Worm (Caenorhabditis elegans) whole organism, L4 larva: ENCODE results near the gene dgn-2.

Experiments
- F37D6.2 ChIP-seq: sonication (generic microtip); optimal IDR thresholded peaks from 2 replicates; lab custom pipeline; 2016; ENCODE audit warnings: mild to moderate bottlenecking, missing genetic modification characterization, missing compliant biosample characterization
- F44E2.7 ChIP-seq: fragments of 200-800 bp; sonication (Bioruptor generic); IDR thresholded peaks from 2 replicates; pipeline ENCODE4 v2.1.2; 2022; ENCODE audit warnings: missing genetic modification characterization, missing compliant biosample characterization
- F49E8.2 ChIP-seq: sonication (generic microtip); optimal IDR thresholded peaks from 2 replicates; lab custom pipeline; 2016; ENCODE audit warnings: missing compliant biosample characterization, mild to moderate bottlenecking, missing genetic modification characterization, borderline replicate concordance
- R02D3.7 ChIP-seq: fragments of 150-350 bp; sonication (generic microtip); optimal IDR thresholded peaks from 3 replicates; lab custom pipeline; 2014; ENCODE audit warnings: missing biosample characterization, missing genetic modification characterization
- T26A8.4 ChIP-seq: fragments of 200-800 bp; sonication (Bioruptor generic); IDR thresholded peaks from 2 replicates; pipeline ENCODE4 v1.3.6; 2022; ENCODE audit warnings: missing genetic modification characterization, missing compliant biosample characterization
- Y105C5A.15 ChIP-seq: fragments of 200-800 bp; sonication (Bioruptor generic); IDR thresholded peaks from 2 replicates; pipeline ENCODE4 v1.3.6; 2022; ENCODE audit warnings: missing genetic modification characterization, missing compliant biosample characterization
- Y48G9A.11 ChIP-seq: fragments of 200-800 bp; sonication (Bioruptor generic); IDR thresholded peaks from 2 replicates; pipeline ENCODE4 v1.3.6; 2022; ENCODE audit warnings: missing genetic modification reagents, missing genetic modification characterization, missing compliant biosample characterization
- aha-1 ChIP-seq: fragments of 150-350 bp; peaks from one replicate; lab custom pipeline; 2014; ENCODE audit warnings: missing biosample characterization, missing genetic modification characterization
- ama-1 ChIP-seq: fragments of 150-350 bp; optimal IDR thresholded peaks from 2 replicates; lab custom pipeline; 2014; ENCODE audit warnings: inconsistent platforms, mixed read lengths
- arid-1 ChIP-seq: fragments of 200-800 bp; sonication (Bioruptor generic); conservative IDR thresholded peaks from 2 replicates; pipeline ENCODE4 v1.3.6; 2022; ENCODE audit warnings: missing genetic modification reagents, missing genetic modification characterization, missing compliant biosample characterization
- attf-4 ChIP-seq: sonication (generic microtip); optimal IDR thresholded peaks from 3 replicates; lab custom pipeline; 2017; ENCODE audit warnings: missing biosample characterization, missing genetic modification characterization
- ceh-28 ChIP-seq: fragments of 150-350 bp; optimal IDR thresholded peaks from 2 replicates; lab custom pipeline; 2014; ENCODE audit warnings: missing biosample characterization, missing genetic modification reagents, missing genetic modification characterization
- ces-1 ChIP-seq: fragments of 150-350 bp; sonication (generic microtip); optimal IDR thresholded peaks from 4 replicates; lab custom pipeline; 2014; ENCODE audit warnings: missing biosample characterization, missing genetic modification reagents, missing genetic modification characterization
- ctbp-1 ChIP-seq: fragments of 200-800 bp; sonication (Bioruptor generic); IDR thresholded peaks from 2 replicates; pipeline ENCODE4 v1.3.6; 2022; ENCODE audit warnings: missing genetic modification reagents, missing genetic modification characterization, missing compliant biosample characterization
- daf-12 ChIP-seq: fragments of 150-350 bp; optimal IDR thresholded peaks from 2 replicates; lab custom pipeline; 2014; ENCODE audit warnings: missing biosample characterization, missing genetic modification reagents, missing genetic modification characterization
- daf-19 ChIP-seq: fragments of 200-800 bp; sonication (Bioruptor generic); conservative IDR thresholded peaks from 2 replicates; pipeline ENCODE4 v1.3.6; 2022; ENCODE audit warnings: missing genetic modification characterization, missing compliant biosample characterization
- daf-8 ChIP-seq: fragments of 200-800 bp; sonication (Bioruptor generic); IDR thresholded peaks from 2 replicates; pipeline ENCODE4 v1.3.6; 2022; ENCODE audit warnings: missing genetic modification characterization, missing compliant biosample characterization
- dmd-6 ChIP-seq: fragments of 200-800 bp; sonication (Bioruptor generic); IDR thresholded peaks from 2 replicates; pipeline ENCODE4 v1.3.6; 2022; ENCODE audit warnings: missing genetic modification reagents, missing genetic modification characterization, missing compliant biosample characterization
- dmd-9 ChIP-seq: fragments of 200-800 bp; sonication (Bioruptor generic); IDR thresholded peaks from 2 replicates; pipeline ENCODE4 v1.3.6; 2022; ENCODE audit warnings: missing genetic modification reagents, missing genetic modification characterization, missing compliant biosample characterization
- dpl-1 ChIP-seq: fragments of 150-350 bp; optimal IDR thresholded peaks from 2 replicates; lab custom pipeline; 2014; ENCODE audit warnings: missing biosample characterization, missing genetic modification reagents, missing genetic modification characterization
- egl-27 ChIP-seq: sonication (generic microtip); optimal IDR thresholded peaks from 3 replicates; lab custom pipeline; 2017; ENCODE audit warnings: missing biosample characterization, missing genetic modification reagents, missing genetic modification characterization
- egl-43 ChIP-seq: fragments of 200-800 bp; sonication (Bioruptor generic); IDR thresholded peaks from 2 replicates; pipeline ENCODE4 v1.3.6; 2022; ENCODE audit warnings: missing genetic modification reagents, missing genetic modification characterization, missing compliant biosample characterization
- gei-8 ChIP-seq: fragments of 200-800 bp; sonication (Bioruptor generic); optimal IDR thresholded peaks from 2 replicates; lab custom pipeline; 2018; ENCODE audit warnings: mild to moderate bottlenecking, missing genetic modification characterization, missing compliant biosample characterization
- hlh-30 ChIP-seq: sonication (generic microtip); optimal IDR thresholded peaks from 2 replicates; lab custom pipeline; 2017; ENCODE audit warnings: antibody characterized with exemption, mild to moderate bottlenecking, missing genetic modification characterization, missing compliant biosample characterization; ENCODE audit not compliant: insufficient read depth
- hmg-1.1 ChIP-seq: fragments of 200-800 bp; sonication (Bioruptor generic); IDR thresholded peaks from 2 replicates; pipeline ENCODE4 v1.3.6; 2022; ENCODE audit warnings: missing genetic modification reagents, missing genetic modification characterization, missing compliant biosample characterization
- lim-7 ChIP-seq: fragments of 200-800 bp; sonication (Bioruptor generic); IDR thresholded peaks from 2 replicates; pipeline ENCODE4 v1.3.6; 2022; ENCODE audit warnings: missing genetic modification characterization, missing compliant biosample characterization
- lin-1 ChIP-seq: fragments of 200-800 bp; sonication (Bioruptor generic); IDR thresholded peaks from 2 replicates; pipeline ENCODE4 v1.3.6; 2022; ENCODE audit warnings: missing genetic modification reagents, missing genetic modification characterization, missing compliant biosample characterization
- lin-29 ChIP-seq: fragments of 200-800 bp; sonication (Bioruptor generic); IDR thresholded peaks from 2 replicates; pipeline ENCODE4 v1.3.6; 2022; ENCODE audit warnings: missing genetic modification reagents, missing genetic modification characterization, missing compliant biosample characterization
- lin-38 ChIP-seq: fragments of 200-800 bp; sonication (Bioruptor generic); IDR thresholded peaks from 2 replicates; pipeline ENCODE4 v1.3.6; 2022; ENCODE audit warnings: missing genetic modification reagents, missing genetic modification characterization, missing compliant biosample characterization
- lsy-2 ChIP-seq, 2 experiments: fragments of 150-350 bp in 1 of 2; sonication (generic microtip) in 1 of 2; optimal IDR thresholded peaks; 2 replicates each; lab custom pipeline; 2014 to 2017; ENCODE audit warnings: missing biosample characterization in 2 of 2, missing genetic modification characterization in 2 of 2
- madf-9 ChIP-seq: fragments of 200-800 bp; sonication (Bioruptor generic); conservative IDR thresholded peaks from 2 replicates; pipeline ENCODE4 v1.3.6; 2022; ENCODE audit warnings: missing genetic modification reagents, missing genetic modification characterization, missing compliant biosample characterization
- mdl-1 ChIP-seq, 2 experiments: fragments of 150-350 bp in 1 of 2; sonication (generic microtip) in 1 of 2; optimal IDR thresholded peaks; 2 replicates each; lab custom pipeline; 2014 to 2017; ENCODE audit warnings: missing biosample characterization in 2 of 2, missing genetic modification characterization in 2 of 2
- mdt-29 ChIP-seq: fragments of 200-800 bp; sonication (Bioruptor generic); IDR thresholded peaks from 2 replicates; pipeline ENCODE4 v1.3.6; 2022; ENCODE audit warnings: missing genetic modification reagents, missing genetic modification characterization, missing compliant biosample characterization
- mep-1 ChIP-seq: fragments of 150-350 bp; sonication (generic microtip); optimal IDR thresholded peaks from 3 replicates; lab custom pipeline; 2014; ENCODE audit warnings: missing biosample characterization, missing genetic modification characterization
- mes-2 ChIP-seq: sonication (generic microtip); optimal IDR thresholded peaks from 2 replicates; lab custom pipeline; 2016; ENCODE audit warnings: missing genotype, mild to moderate bottlenecking, missing genetic modification characterization, missing compliant biosample characterization; ENCODE audit not compliant: poor library complexity, severe bottlenecking
- mxl-2 ChIP-seq: fragments of 200-800 bp; sonication (Bioruptor generic); conservative IDR thresholded peaks from 2 replicates; pipeline ENCODE4 v1.3.6; 2022; ENCODE audit warnings: missing genetic modification reagents, missing genetic modification characterization, missing compliant biosample characterization
- mxl-3 ChIP-seq: fragments of 200-800 bp; sonication (Bioruptor generic); optimal IDR thresholded peaks from 2 replicates; lab custom pipeline; 2018; ENCODE audit warnings: mild to moderate bottlenecking, missing genetic modification characterization, missing compliant biosample characterization
- nhr-11 ChIP-seq: fragments of 150-350 bp; optimal IDR thresholded peaks from 2 replicates; lab custom pipeline; 2014; ENCODE audit warnings: missing biosample characterization, missing genetic modification characterization
- nhr-237 ChIP-seq: sonication (generic microtip); optimal IDR thresholded peaks from 2 replicates; lab custom pipeline; 2017; ENCODE audit warnings: missing biosample characterization, missing genetic modification characterization
- nhr-28 ChIP-seq: fragments of 150-350 bp; optimal IDR thresholded peaks from 2 replicates; lab custom pipeline; 2014; ENCODE audit warnings: missing biosample characterization, missing genetic modification characterization
- nhr-42 ChIP-seq: fragments of 200-800 bp; sonication (Bioruptor generic); IDR thresholded peaks from 2 replicates; pipeline ENCODE4 v1.3.6; 2022; ENCODE audit warnings: missing genetic modification characterization, missing compliant biosample characterization
- nhr-77 ChIP-seq: fragments of 150-350 bp; optimal IDR thresholded peaks from 2 replicates; lab custom pipeline; 2014; ENCODE audit warnings: missing biosample characterization, missing genetic modification characterization
- pha-4 ChIP-seq, 2 experiments: fragments of 150-350 bp in 1 of 2; fragments of 200-800 bp in 1 of 2; sonication (Bioruptor generic) in 1 of 2; IDR thresholded peaks in 1 of 2; optimal IDR thresholded peaks in 1 of 2; 2 replicates each; pipeline versions ENCODE4 v1.3.6 to Lab custom; 2014 to 2022; ENCODE audit warnings: missing genetic modification characterization in 2 of 2, missing genetic modification reagents in 2 of 2, missing biosample characterization in 1 of 2, missing compliant biosample characterization in 1 of 2
- pqm-1 ChIP-seq: sonication (generic microtip); optimal IDR thresholded peaks from 2 replicates; lab custom pipeline; 2017; ENCODE audit warnings: missing biosample characterization, missing genetic modification characterization
- rbr-2 ChIP-seq: sonication (generic microtip); optimal IDR thresholded peaks from 2 replicates; lab custom pipeline; 2016; ENCODE audit warnings: missing genotype, missing genetic modification characterization, missing compliant biosample characterization
- saeg-2 ChIP-seq: fragments of 200-800 bp; sonication (Bioruptor generic); IDR thresholded peaks from 2 replicates; pipeline ENCODE4 v1.3.6; 2022; ENCODE audit warnings: missing genetic modification reagents, missing genetic modification characterization, missing compliant biosample characterization
- snpc-4 ChIP-seq: fragments of 150-350 bp; optimal IDR thresholded peaks from 2 replicates; lab custom pipeline; 2014; ENCODE audit warnings: missing biosample characterization, missing genetic modification characterization
- tra-1 ChIP-seq: fragments of 200-800 bp; sonication (Bioruptor generic); IDR thresholded peaks from 2 replicates; pipeline ENCODE4 v1.3.6; 2022; ENCODE audit warnings: missing genetic modification reagents, missing genetic modification characterization, missing compliant biosample characterization
- zag-1 ChIP-seq: fragments of 150-350 bp; optimal IDR thresholded peaks from 2 replicates; lab custom pipeline; 2014; ENCODE audit warnings: missing biosample characterization, missing genetic modification characterization
- zfp-3 ChIP-seq: fragments of 200-800 bp; sonication (Bioruptor generic); conservative IDR thresholded peaks from 2 replicates; pipeline ENCODE4 v1.3.6; 2022; ENCODE audit warnings: missing genetic modification reagents, missing genetic modification characterization, missing compliant biosample characterization
- ztf-7 ChIP-seq: fragments of 150-350 bp; optimal IDR thresholded peaks from 2 replicates; lab custom pipeline; 2014; ENCODE audit warnings: missing biosample characterization, missing genetic modification characterization

dgn-2 gene

DNA sequence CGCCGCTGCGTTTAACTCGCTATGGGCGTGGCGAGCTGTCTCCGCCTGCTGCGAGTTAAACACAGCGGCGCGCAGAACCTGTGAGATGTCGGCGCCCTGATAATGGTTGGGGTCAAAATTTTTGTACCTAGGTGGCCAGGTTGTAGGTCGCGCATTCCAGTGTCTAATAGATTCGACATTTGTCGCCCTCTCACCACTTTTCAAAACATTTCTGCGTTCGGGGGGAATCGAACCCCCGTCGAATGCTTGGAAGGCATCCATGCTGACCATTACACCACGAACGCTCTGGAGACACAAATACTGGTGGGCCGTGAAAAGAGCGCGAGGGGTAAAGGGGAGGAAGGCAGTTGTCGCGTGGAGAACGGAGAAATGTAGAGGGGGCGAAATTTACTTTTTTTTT, 12.1 kb upstream of the dgn-2 start (continued):
- TF ChIP-seq daf-8 (GFP tag; lab: Robert Waterston, UW) (no peak), dmd-6 (GFP tag; lab: Robert Waterston, UW) (peak; percentile 77), snpc-4 (peak; percentile 2), attf-4 (tag; lab: Kevin White, UChicago) (no peak), ztf-7 (peak; percentile 7), F37D6.2 (tag; lab: Kevin White, UChicago) (peak; percentile 75), F49E8.2 (tag; lab: Kevin White, UChicago) (peak; percentile 43), mdt-29 (GFP tag; lab: Robert Waterston, UW) (0 out of 2 replicates have a peak, but pooled peaks have one; percentile 31), hlh-30 (tag; lab: Kevin White, UChicago) (peak; percentile 55), ctbp-1 (GFP tag; lab: Robert Waterston, UW) (peak; percentile 78), mxl-2 (peak; percentile 81), pha-4 (GFP tag; IDR thresholded peaks at IDR 0.05; lab: Robert Waterston, UW) (peak; percentile 84), pha-4 (tag; optimal IDR thresholded peaks at IDR 0.05; lab: Kevin White, UChicago) (no peak), pqm-1 (no peak), ces-1 (no peak), ama-1 (lab: Kevin White, UChicago) (no peak), lin-29 (GFP tag; lab: Robert Waterston, UW) (peak; percentile 77), aha-1 (tag; lab: Kevin White, UChicago) (no peak), egl-43 (peak; percentile 96), mep-1 (tag; lab: Kevin White, UChicago) (peak; percentile 82), mxl-3 (GFP tag; lab: Kevin White, UChicago) (peak; percentile 64), lin-38 (GFP tag; lab: Robert Waterston, UW) (peak; percentile 78), Y48G9A.11 (peak; percentile 73), tra-1 (GFP tag; lab: Robert Waterston, UW) (peak; percentile 67), saeg-2 (GFP tag; lab: Robert Waterston, UW) (no peak), zfp-3 (GFP tag; lab: Robert Waterston, UW) (peak; percentile 56; the same call in 1 of the 2 replicates), lsy-2 (tag; optimal IDR thresholded peaks at IDR 0.05; lab: Kevin White, UChicago) (peak; percentile 3 to 48), nhr-77 (tag; lab: Kevin White, UChicago) (peak; percentile 30), rbr-2 (tag; lab: Kevin White, UChicago) (peak; percentile 80), arid-1 (GFP tag; lab: Robert Waterston, UW) (peak; percentile 87), Y105C5A.15 (GFP tag; lab: Robert Waterston, UW) (0 out of 2 replicates have a peak, but pooled peaks have one; percentile 63), daf-12 (tag; lab: Kevin White, UChicago) (no peak), nhr-42 (peak; percentile 90), madf-9 (peak; percentile 73; the same call in 1 of the 2 replicates), egl-27 (tag; lab: Kevin White, UChicago) (no peak), nhr-28 (tag; lab: Kevin White, UChicago) (no peak), gei-8 (GFP tag; lab: Kevin White, UChicago) (peak; percentile 18), dmd-9 (GFP tag; lab: Robert Waterston, UW) (peak; percentile 91), T26A8.4 (GFP tag; lab: Robert Waterston, UW) (peak; percentile 88), daf-19 (GFP tag; lab: Robert Waterston, UW) (no peak), nhr-11 (tag; lab: Kevin White, UChicago) (peak; percentile 35), F44E2.7 (GFP tag; lab: Robert Waterston, UW) (peak; percentile 89; the same call in 1 of the 2 replicates), mes-2 (tag; lab: Kevin White, UChicago) (peak; percentile 83), ceh-28 (tag; lab: Kevin White, UChicago) (no peak), mdl-1 (tag; optimal IDR thresholded peaks at IDR 0.05; lab: Kevin White, UChicago) (peak in 1 of 2 experiments; percentile 54), lin-1 (GFP tag; lab: Robert Waterston, UW) (peak; percentile 60; the same call in 1 of the 2 replicates), nhr-237 (tag; lab: Kevin White, UChicago) (no peak), lim-7 (peak; percentile 88), R02D3.7 (tag; lab: Kevin White, UChicago) (no peak), dpl-1 (GFP tag; lab: Kevin White, UChicago) (peak; percentile 4), zag-1 (tag; lab: Kevin White, UChicago) (no peak), hmg-1.1 (GFP tag; lab: Robert Waterston, UW) (peak; percentile 96)
